Worm (Caenorhabditis elegans) whole organism, L4 larva: ENCODE results near the gene col-153.
A peak's percentile ranks its signal among the peaks of the same experiment; 100 is the strongest.

Experiments used
- F10B5.3 ChIP-seq: sonication (generic microtip); optimal IDR thresholded peaks from 2 replicates; lab custom pipeline; 2016; ENCODE audit warnings: mild to moderate bottlenecking, missing genetic modification characterization, missing compliant biosample characterization
- F26F4.8 ChIP-seq: fragments of 200-800 bp; sonication (Bioruptor generic); conservative IDR thresholded peaks from 2 replicates; pipeline ENCODE4 v1.3.6; 2022; ENCODE audit warnings: missing genetic modification characterization, missing compliant biosample characterization
- F44E2.7 ChIP-seq: fragments of 200-800 bp; sonication (Bioruptor generic); IDR thresholded peaks from 2 replicates; pipeline ENCODE4 v2.1.2; 2022; ENCODE audit warnings: missing genetic modification characterization, missing compliant biosample characterization
- R02D3.7 ChIP-seq: fragments of 150-350 bp; sonication (generic microtip); optimal IDR thresholded peaks from 3 replicates; lab custom pipeline; 2014; ENCODE audit warnings: missing biosample characterization, missing genetic modification characterization
- T20F7.1 ChIP-seq: fragments of 200-800 bp; sonication (Bioruptor generic); optimal IDR thresholded peaks from 2 replicates; lab custom pipeline; 2018; ENCODE audit warnings: mild to moderate bottlenecking, missing genetic modification characterization, missing compliant biosample characterization
- Y105C5A.15 ChIP-seq: fragments of 200-800 bp; sonication (Bioruptor generic); IDR thresholded peaks from 2 replicates; pipeline ENCODE4 v1.3.6; 2022; ENCODE audit warnings: missing genetic modification characterization, missing compliant biosample characterization
- Y5F2A.4 ChIP-seq: fragments of 200-800 bp; sonication (Bioruptor generic); optimal IDR thresholded peaks from 2 replicates; lab custom pipeline; 2018; ENCODE audit warnings: mild to moderate bottlenecking, missing genetic modification characterization, missing compliant biosample characterization
- ZK337.2 ChIP-seq: fragments of 200-800 bp; sonication (Bioruptor generic); IDR thresholded peaks from 2 replicates; pipeline ENCODE4 v1.3.6; 2022; ENCODE audit warnings: missing genetic modification reagents, missing genetic modification characterization, missing compliant biosample characterization
- ZK546.5 ChIP-seq, 2 experiments: sonication (generic microtip); optimal IDR thresholded peaks; 2 replicates each; lab custom pipeline; 2017; ENCODE audit warnings: missing biosample characterization in 2 of 2, missing genetic modification characterization in 2 of 2
- aha-1 ChIP-seq: fragments of 150-350 bp; peaks from one replicate; lab custom pipeline; 2014; ENCODE audit warnings: missing biosample characterization, missing genetic modification characterization
- arid-1 ChIP-seq: fragments of 200-800 bp; sonication (Bioruptor generic); conservative IDR thresholded peaks from 2 replicates; pipeline ENCODE4 v1.3.6; 2022; ENCODE audit warnings: missing genetic modification reagents, missing genetic modification characterization, missing compliant biosample characterization
- attf-4 ChIP-seq: sonication (generic microtip); optimal IDR thresholded peaks from 3 replicates; lab custom pipeline; 2017; ENCODE audit warnings: missing biosample characterization, missing genetic modification characterization
- ceh-20 ChIP-seq: fragments of 200-800 bp; sonication (Bioruptor generic); IDR thresholded peaks from 2 replicates; pipeline ENCODE4 v1.3.6; 2022; ENCODE audit warnings: missing genetic modification reagents, missing genetic modification characterization, missing compliant biosample characterization
- ceh-28 ChIP-seq: fragments of 150-350 bp; optimal IDR thresholded peaks from 2 replicates; lab custom pipeline; 2014; ENCODE audit warnings: missing biosample characterization, missing genetic modification reagents, missing genetic modification characterization
- ceh-44 ChIP-seq: fragments of 200-800 bp; sonication (Bioruptor generic); IDR thresholded peaks from 2 replicates; pipeline ENCODE4 v1.3.6; 2022; ENCODE audit warnings: missing genetic modification reagents, missing genetic modification characterization, missing compliant biosample characterization
- ceh-62 ChIP-seq: sonication (generic microtip); optimal IDR thresholded peaks from 2 replicates; lab custom pipeline; 2017; ENCODE audit warnings: missing biosample characterization, missing genetic modification characterization
- ces-1 ChIP-seq: fragments of 150-350 bp; sonication (generic microtip); optimal IDR thresholded peaks from 4 replicates; lab custom pipeline; 2014; ENCODE audit warnings: missing biosample characterization, missing genetic modification reagents, missing genetic modification characterization
- ctbp-1 ChIP-seq: fragments of 200-800 bp; sonication (Bioruptor generic); IDR thresholded peaks from 2 replicates; pipeline ENCODE4 v1.3.6; 2022; ENCODE audit warnings: missing genetic modification reagents, missing genetic modification characterization, missing compliant biosample characterization
- daf-12 ChIP-seq: fragments of 150-350 bp; optimal IDR thresholded peaks from 2 replicates; lab custom pipeline; 2014; ENCODE audit warnings: missing biosample characterization, missing genetic modification reagents, missing genetic modification characterization
- dmd-6 ChIP-seq: fragments of 200-800 bp; sonication (Bioruptor generic); IDR thresholded peaks from 2 replicates; pipeline ENCODE4 v1.3.6; 2022; ENCODE audit warnings: missing genetic modification reagents, missing genetic modification characterization, missing compliant biosample characterization
- dmd-9 ChIP-seq: fragments of 200-800 bp; sonication (Bioruptor generic); IDR thresholded peaks from 2 replicates; pipeline ENCODE4 v1.3.6; 2022; ENCODE audit warnings: missing genetic modification reagents, missing genetic modification characterization, missing compliant biosample characterization
- duxl-1 ChIP-seq: sonication (generic microtip); optimal IDR thresholded peaks from 2 replicates; lab custom pipeline; 2016; ENCODE audit warnings: mild to moderate bottlenecking, missing genetic modification characterization, moderate library complexity, missing compliant biosample characterization; ENCODE audit not compliant: poor library complexity
- egl-27 ChIP-seq: sonication (generic microtip); optimal IDR thresholded peaks from 3 replicates; lab custom pipeline; 2017; ENCODE audit warnings: missing biosample characterization, missing genetic modification reagents, missing genetic modification characterization
- fos-1 ChIP-seq: fragments of 150-350 bp; optimal IDR thresholded peaks from 2 replicates; lab custom pipeline; 2014; ENCODE audit warnings: missing biosample characterization, missing genetic modification characterization
- gei-8 ChIP-seq: fragments of 200-800 bp; sonication (Bioruptor generic); optimal IDR thresholded peaks from 2 replicates; lab custom pipeline; 2018; ENCODE audit warnings: mild to moderate bottlenecking, missing genetic modification characterization, missing compliant biosample characterization
- hlh-11 ChIP-seq: fragments of 200-800 bp; sonication (Bioruptor generic); optimal IDR thresholded peaks from 2 replicates; lab custom pipeline; 2018; ENCODE audit warnings: mild to moderate bottlenecking, missing genetic modification characterization, missing compliant biosample characterization
- jun-1 ChIP-seq: fragments of 150-350 bp; optimal IDR thresholded peaks from 2 replicates; lab custom pipeline; 2014; ENCODE audit warnings: missing biosample characterization, missing genetic modification reagents, missing genetic modification characterization
- lim-7 ChIP-seq: fragments of 200-800 bp; sonication (Bioruptor generic); IDR thresholded peaks from 2 replicates; pipeline ENCODE4 v1.3.6; 2022; ENCODE audit warnings: missing genetic modification characterization, missing compliant biosample characterization
- lin-1 ChIP-seq: fragments of 200-800 bp; sonication (Bioruptor generic); IDR thresholded peaks from 2 replicates; pipeline ENCODE4 v1.3.6; 2022; ENCODE audit warnings: missing genetic modification reagents, missing genetic modification characterization, missing compliant biosample characterization
- lin-13 ChIP-seq: fragments of 150-350 bp; optimal IDR thresholded peaks from 2 replicates; lab custom pipeline; 2014; ENCODE audit warnings: missing biosample characterization, missing genetic modification reagents, missing genetic modification characterization
- lin-15B ChIP-seq: fragments of 150-350 bp; sonication (generic microtip); optimal IDR thresholded peaks from 3 replicates; lab custom pipeline; 2014; ENCODE audit warnings: missing biosample characterization, missing genetic modification characterization
- madf-9 ChIP-seq: fragments of 200-800 bp; sonication (Bioruptor generic); conservative IDR thresholded peaks from 2 replicates; pipeline ENCODE4 v1.3.6; 2022; ENCODE audit warnings: missing genetic modification reagents, missing genetic modification characterization, missing compliant biosample characterization
- mdl-1 ChIP-seq, 2 experiments: fragments of 150-350 bp in 1 of 2; sonication (generic microtip) in 1 of 2; optimal IDR thresholded peaks; 2 replicates each; lab custom pipeline; 2014 to 2017; ENCODE audit warnings: missing biosample characterization in 2 of 2, missing genetic modification characterization in 2 of 2
- mdt-29 ChIP-seq: fragments of 200-800 bp; sonication (Bioruptor generic); IDR thresholded peaks from 2 replicates; pipeline ENCODE4 v1.3.6; 2022; ENCODE audit warnings: missing genetic modification reagents, missing genetic modification characterization, missing compliant biosample characterization
- mxl-2 ChIP-seq: fragments of 200-800 bp; sonication (Bioruptor generic); conservative IDR thresholded peaks from 2 replicates; pipeline ENCODE4 v1.3.6; 2022; ENCODE audit warnings: missing genetic modification reagents, missing genetic modification characterization, missing compliant biosample characterization
- nhr-237 ChIP-seq: sonication (generic microtip); optimal IDR thresholded peaks from 2 replicates; lab custom pipeline; 2017; ENCODE audit warnings: missing biosample characterization, missing genetic modification characterization
- nhr-41 ChIP-seq: fragments of 200-800 bp; sonication (Bioruptor generic); IDR thresholded peaks from 2 replicates; pipeline ENCODE4 v1.3.6; 2022; ENCODE audit warnings: missing genetic modification reagents, missing genetic modification characterization, missing compliant biosample characterization
- nhr-42 ChIP-seq: fragments of 200-800 bp; sonication (Bioruptor generic); IDR thresholded peaks from 2 replicates; pipeline ENCODE4 v1.3.6; 2022; ENCODE audit warnings: missing genetic modification characterization, missing compliant biosample characterization
- nhr-6 ChIP-seq: fragments of 150-350 bp; optimal IDR thresholded peaks from 2 replicates; lab custom pipeline; 2014; ENCODE audit warnings: missing biosample characterization, missing genetic modification characterization
- php-3 ChIP-seq: fragments of 200-800 bp; sonication (Bioruptor generic); IDR thresholded peaks from 2 replicates; pipeline ENCODE4 v1.3.6; 2022; ENCODE audit warnings: missing genetic modification reagents, missing genetic modification characterization, missing compliant biosample characterization
- rbr-2 ChIP-seq: sonication (generic microtip); optimal IDR thresholded peaks from 2 replicates; lab custom pipeline; 2016; ENCODE audit warnings: missing genotype, missing genetic modification characterization, missing compliant biosample characterization
- saeg-2 ChIP-seq: fragments of 200-800 bp; sonication (Bioruptor generic); IDR thresholded peaks from 2 replicates; pipeline ENCODE4 v1.3.6; 2022; ENCODE audit warnings: missing genetic modification reagents, missing genetic modification characterization, missing compliant biosample characterization
- snpc-4 ChIP-seq: fragments of 150-350 bp; optimal IDR thresholded peaks from 2 replicates; lab custom pipeline; 2014; ENCODE audit warnings: missing biosample characterization, missing genetic modification characterization
- spr-1 ChIP-seq: sonication (generic microtip); optimal IDR thresholded peaks from 2 replicates; lab custom pipeline; 2016; ENCODE audit warnings: mild to moderate bottlenecking, missing genetic modification characterization, missing compliant biosample characterization
- tag-97 ChIP-seq: fragments of 200-800 bp; sonication (Bioruptor generic); IDR thresholded peaks from 2 replicates; pipeline ENCODE4 v1.3.6; 2022; ENCODE audit warnings: missing genetic modification characterization, missing compliant biosample characterization
- unc-39 ChIP-seq: sonication (generic microtip); optimal IDR thresholded peaks from 2 replicates; lab custom pipeline; 2017; ENCODE audit warnings: missing biosample characterization, missing genetic modification characterization
- unc-62 ChIP-seq, 3 experiments: fragments of 150-350 bp in 1 of 3; sonication (generic microtip); optimal IDR thresholded peaks in 2 of 3; peaks in 1 of 3; 1 replicate in 1 of 3; 2 replicates in 2 of 3; lab custom pipeline; 2014 to 2017; ENCODE audit warnings: missing biosample characterization in 3 of 3, missing genetic modification characterization in 3 of 3, missing genetic modification reagents in 3 of 3, missing genotype in 1 of 3
- ztf-11 ChIP-seq: fragments of 150-350 bp; optimal IDR thresholded peaks from 2 replicates; lab custom pipeline; 2014; ENCODE audit warnings: missing biosample characterization, missing genetic modification characterization

Gene col-153

DNA sequence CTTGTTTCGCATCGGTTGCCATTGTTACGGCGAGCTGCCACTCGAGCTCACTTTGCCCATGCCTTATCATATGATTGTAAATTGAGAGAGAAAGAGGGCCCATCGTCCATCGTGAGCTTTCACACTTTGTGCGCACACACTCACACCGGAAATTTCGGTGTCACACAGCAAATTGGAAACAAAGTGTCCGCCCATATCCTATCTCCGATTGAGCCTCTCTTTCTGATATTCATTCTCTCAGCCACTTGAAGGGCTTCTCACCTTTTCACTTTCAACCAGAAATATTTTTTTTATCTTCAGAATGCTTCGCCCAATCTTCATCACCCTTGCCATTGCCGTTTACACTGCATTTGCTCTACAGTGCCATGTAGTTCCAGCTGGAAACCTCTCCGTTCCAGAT lies 20.1 kb upstream of the col-153 start, which contains the start of gene F58B4.3:
Gene F58B4.3 (plus strand): TSS at position 301 of the 400 bp plus-strand sequence.
- TF ChIP-seq snpc-4 (tag; lab: Kevin White, UChicago) (no peak), nhr-42 (no peak), madf-9 (GFP tag; lab: Robert Waterston, UW) (no peak), ZK337.2 (GFP tag; lab: Robert Waterston, UW) (no peak), nhr-41 (GFP tag; lab: Robert Waterston, UW) (no peak), egl-27 (no peak)

DNA sequence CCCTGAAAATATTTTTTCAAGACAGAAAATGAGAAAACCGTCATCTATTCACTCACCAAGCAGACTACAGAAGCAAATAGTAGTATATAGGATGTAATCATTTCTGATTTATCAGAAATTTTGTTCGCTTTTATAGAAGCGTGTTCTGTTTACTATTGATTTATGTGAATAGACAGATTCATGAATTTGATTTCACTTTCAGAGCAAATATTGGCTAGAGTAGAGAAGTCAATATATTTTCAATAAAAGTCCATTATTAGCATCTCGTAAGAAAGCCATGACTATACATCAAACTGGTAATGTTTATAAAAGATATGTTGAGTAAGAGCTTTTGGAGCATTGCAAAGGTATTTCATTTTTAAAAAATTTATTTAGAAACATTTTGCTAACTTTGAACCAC lies 18.4 kb upstream of the col-153 start, which contains the start of gene scvp-1:
Gene scvp-1 (minus strand): TSS at position 101 of the 400 bp plus-strand sequence.
- no peak for TF ChIP-seq F44E2.7 (GFP tag; lab: Robert Waterston, UW)
- TF ChIP-seq ces-1 (GFP tag; lab: Kevin White, UChicago), result no peak
- TF ChIP-seq ceh-20, result no peak
- no peak for TF ChIP-seq rbr-2 (tag; lab: Kevin White, UChicago)

DNA sequence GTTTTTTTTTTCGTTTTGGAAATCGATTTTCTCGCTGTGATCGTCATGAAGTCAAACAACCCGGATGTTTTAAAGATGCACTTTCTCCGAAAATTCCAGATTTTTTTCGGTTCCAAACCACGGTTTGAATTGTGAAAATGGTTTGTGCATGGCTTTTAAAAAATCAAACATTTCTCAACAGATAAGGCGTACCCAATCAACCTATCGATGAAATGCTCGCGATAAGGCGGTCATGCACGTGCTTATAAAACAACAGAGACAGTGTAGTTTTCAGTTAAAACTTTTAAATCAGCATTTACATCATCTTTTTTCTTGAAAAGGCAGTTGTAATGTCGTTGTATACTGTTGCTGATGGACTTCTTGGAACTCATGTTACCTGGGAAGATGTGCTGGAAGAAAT lies 17.2 kb upstream of the col-153 start, which contains the start of gene F58B4.5:
Gene F58B4.5 (plus strand): TSS at position 283 of the 400 bp plus-strand sequence.
- TF ChIP-seq nhr-237 (tag; lab: Kevin White, UChicago), result no peak
- no peak for TF ChIP-seq lin-15B (tag; lab: Kevin White, UChicago)
- peak; percentile 14 for TF ChIP-seq T20F7.1 (GFP tag; lab: Kevin White, UChicago)
- TF ChIP-seq php-3 (GFP tag; lab: Robert Waterston, UW), result no peak
- TF ChIP-seq ceh-44 (GFP tag; lab: Robert Waterston, UW), result no peak
- no peak for TF ChIP-seq ZK546.5 (tag; optimal IDR thresholded peaks at IDR 0.05; lab: Kevin White, UChicago)
- TF ChIP-seq fos-1, result no peak
- TF ChIP-seq nhr-6 (tag; lab: Kevin White, UChicago), result no peak
- no peak for TF ChIP-seq jun-1 (tag; lab: Kevin White, UChicago)
- TF ChIP-seq unc-39 (tag; lab: Kevin White, UChicago), result no peak
- TF ChIP-seq R02D3.7 (tag; lab: Kevin White, UChicago), result no peak
- TF ChIP-seq ceh-28 (tag; lab: Kevin White, UChicago), result no peak
- TF ChIP-seq ztf-11 (tag; lab: Kevin White, UChicago), result no peak
- TF ChIP-seq lin-1 (GFP tag; lab: Robert Waterston, UW), result no peak
- peak in 1 of 2 experiments; percentile 57 for TF ChIP-seq mdl-1 (tag; optimal IDR thresholded peaks at IDR 0.05; lab: Kevin White, UChicago)
- TF ChIP-seq unc-62 (GFP tag; optimal IDR thresholded peaks at IDR 0.05 in 1 of 2; lab: Kevin White, UChicago), result no peak
- no peak for TF ChIP-seq unc-62 (tag; optimal IDR thresholded peaks at IDR 0.05; lab: Kevin White, UChicago)
- TF ChIP-seq egl-27, result no peak
- TF ChIP-seq saeg-2 (GFP tag; lab: Robert Waterston, UW), result no peak
- TF ChIP-seq Y5F2A.4 (GFP tag; lab: Kevin White, UChicago), result no peak
- TF ChIP-seq mxl-2 (GFP tag; lab: Robert Waterston, UW), result no peak
- no peak for TF ChIP-seq ctbp-1 (GFP tag; lab: Robert Waterston, UW)
- no peak for TF ChIP-seq lim-7 (GFP tag; lab: Robert Waterston, UW)
- TF ChIP-seq gei-8 (GFP tag; lab: Kevin White, UChicago), result no peak
- TF ChIP-seq madf-9 (GFP tag; lab: Robert Waterston, UW), result no peak
- no peak for TF ChIP-seq Y105C5A.15
- TF ChIP-seq aha-1 (tag; lab: Kevin White, UChicago), result peak; percentile 61
- TF ChIP-seq ceh-20, result no peak
- TF ChIP-seq dmd-6, result peak; percentile 89
- no peak for TF ChIP-seq F10B5.3
- no peak for TF ChIP-seq ceh-62 (tag; lab: Kevin White, UChicago)
- no peak for TF ChIP-seq attf-4
- TF ChIP-seq daf-12, result no peak
- no peak for TF ChIP-seq spr-1
- no peak for TF ChIP-seq tag-97
- no peak for TF ChIP-seq dmd-9 (GFP tag; lab: Robert Waterston, UW)
- no peak for TF ChIP-seq rbr-2 (tag; lab: Kevin White, UChicago)
- TF ChIP-seq duxl-1 (tag; lab: Kevin White, UChicago), result no peak
- no peak for TF ChIP-seq lin-13 (GFP tag; lab: Kevin White, UChicago)
- no peak for TF ChIP-seq arid-1 (GFP tag; lab: Robert Waterston, UW)
- peak; percentile 73 for TF ChIP-seq hlh-11 (tag; lab: Kevin White, UChicago)
- TF ChIP-seq F26F4.8, result no peak
- TF ChIP-seq mdt-29, result no peak
